Fruit fly (Drosophila melanogaster) whole organism, embryonic: Measurements from ENCODE around the gene 5-HT2B.

ENCODE experiments used
- Bdp1 ChIP-seq: fragments of 200-800 bp; sonication (Bioruptor generic); optimal IDR thresholded peaks from 3 replicates; lab custom pipeline; 2016; ENCODE audit warnings: missing biosample characterization, missing genetic modification characterization
- CG10431 ChIP-seq: fragments of 200-800 bp; sonication (Bioruptor generic); optimal IDR thresholded peaks from 3 replicates; lab custom pipeline; 2018; ENCODE audit warnings: missing biosample characterization, mild to moderate bottlenecking, missing genetic modification characterization
- CG10654 ChIP-seq: fragments of 200-800 bp; sonication (Bioruptor generic); optimal IDR thresholded peaks from 2 replicates; lab custom pipeline; 2016; ENCODE audit warnings: missing biosample characterization, missing genetic modification characterization
- CG12104 ChIP-seq: fragments of 200-800 bp; sonication (Bioruptor generic); optimal IDR thresholded peaks from 3 replicates; lab custom pipeline; 2016; ENCODE audit warnings: missing biosample characterization, missing genetic modification characterization
- CG12659 ChIP-seq: fragments of 200-800 bp; sonication (Bioruptor generic); optimal IDR thresholded peaks from 3 replicates; lab custom pipeline; 2017; ENCODE audit warnings: mild to moderate bottlenecking, missing biosample characterization, missing genetic modification reagents, missing genetic modification characterization
- CG12769 ChIP-seq: fragments of 200-800 bp; sonication (Bioruptor generic); optimal IDR thresholded peaks from 2 replicates; lab custom pipeline; 2019; ENCODE audit warnings: missing biosample characterization, mild to moderate bottlenecking, missing genetic modification characterization, moderate library complexity
- CG13123 ChIP-seq: fragments of 200-800 bp; sonication (Bioruptor generic); optimal IDR thresholded peaks from 2 replicates; lab custom pipeline; 2016; ENCODE audit warnings: missing biosample characterization, missing genetic modification characterization
- CG13296 ChIP-seq: fragments of 200-800 bp; sonication (Bioruptor generic); optimal IDR thresholded peaks from 3 replicates; lab custom pipeline; 2018; ENCODE audit warnings: missing biosample characterization, mild to moderate bottlenecking, missing genetic modification characterization
- CG14965 ChIP-seq: fragments of 200-800 bp; sonication (Bioruptor generic); optimal IDR thresholded peaks from 2 replicates; lab custom pipeline; 2016; ENCODE audit warnings: missing biosample characterization, missing genetic modification characterization, borderline replicate concordance
- CG15011 ChIP-seq: fragments of 200-800 bp; sonication (Bioruptor generic); optimal IDR thresholded peaks from 3 replicates; lab custom pipeline; 2018; ENCODE audit warnings: missing biosample characterization, mild to moderate bottlenecking, missing genetic modification characterization
- CG16779 ChIP-seq: fragments of 200-800 bp; sonication (Bioruptor generic); IDR thresholded peaks from 2 replicates; pipeline ENCODE4 v1.3.6; 2022; ENCODE audit warnings: missing biosample characterization, missing genetic modification characterization
- CG34376 ChIP-seq: fragments of 200-800 bp; sonication (Bioruptor generic); optimal IDR thresholded peaks from 2 replicates; lab custom pipeline; 2018; ENCODE audit warnings: missing biosample characterization, mild to moderate bottlenecking, missing genetic modification characterization
- CG7372 ChIP-seq: fragments of 200-800 bp; sonication (Bioruptor generic); IDR thresholded peaks from 2 replicates; pipeline ENCODE4 v1.3.6; 2022; ENCODE audit warnings: missing biosample characterization, missing genetic modification characterization
- CG7786 ChIP-seq: fragments of 200-800 bp; sonication (Bioruptor generic); optimal IDR thresholded peaks from 2 replicates; lab custom pipeline; 2016; ENCODE audit warnings: missing biosample characterization, missing genetic modification characterization
- CG9215 ChIP-seq: fragments of 200-800 bp; sonication (Bioruptor generic); IDR thresholded peaks from 2 replicates; pipeline ENCODE4 v1.3.6; 2022; ENCODE audit warnings: missing biosample characterization, missing genetic modification characterization
- CG9932 ChIP-seq: fragments of 200-800 bp; sonication (Bioruptor generic); IDR thresholded peaks from 2 replicates; pipeline ENCODE4 v1.3.6; 2022; ENCODE audit warnings: missing biosample characterization, missing genetic modification characterization
- Camta ChIP-seq: fragments of 200-800 bp; sonication (Bioruptor generic); optimal IDR thresholded peaks from 2 replicates; lab custom pipeline; 2016; ENCODE audit warnings: missing biosample characterization, missing genetic modification characterization
- ERR ChIP-seq: fragments of 200-800 bp; sonication (Bioruptor generic); optimal IDR thresholded peaks from 2 replicates; lab custom pipeline; 2016; ENCODE audit warnings: missing biosample characterization, missing genetic modification characterization
- Hmx ChIP-seq: fragments of 200-800 bp; sonication (Bioruptor generic); optimal IDR thresholded peaks from 2 replicates; lab custom pipeline; 2016; ENCODE audit warnings: missing biosample characterization, missing genetic modification characterization
- Lim3 ChIP-seq: fragments of 200-800 bp; sonication (Bioruptor generic); IDR thresholded peaks from 2 replicates; pipeline ENCODE4 v1.3.6; 2022; ENCODE audit warnings: missing biosample characterization, missing genetic modification characterization
- NC2α ChIP-seq: fragments of 200-800 bp; sonication (Bioruptor generic); optimal IDR thresholded peaks from 2 replicates; lab custom pipeline; 2016; ENCODE audit warnings: missing biosample characterization, missing genetic modification characterization
- Optix ChIP-seq: fragments of 200-800 bp; sonication (Bioruptor generic); IDR thresholded peaks from 3 replicates; pipeline ENCODE4 v1.3.6; 2022; ENCODE audit warnings: missing biosample characterization, missing genetic modification characterization
- Ravus ChIP-seq: fragments of 200-800 bp; sonication (Bioruptor generic); IDR thresholded peaks from 2 replicates; pipeline ENCODE4 v1.3.6; 2022; ENCODE audit warnings: missing biosample characterization, missing genetic modification characterization
- Scr ChIP-seq: fragments of 200-800 bp; sonication (Bioruptor generic); IDR thresholded peaks from 2 replicates; pipeline ENCODE4 v1.3.6; 2022; ENCODE audit warnings: missing biosample characterization, missing genetic modification characterization; ENCODE audit not compliant: partially characterized antibody
- Sin3A ChIP-seq: fragments of >200 bp; optimal IDR thresholded peaks from 2 replicates; lab custom pipeline; 2018
- Sox100B ChIP-seq: fragments of 200-800 bp; sonication (Bioruptor generic); optimal IDR thresholded peaks from 3 replicates; lab custom pipeline; 2018; ENCODE audit warnings: missing biosample characterization, mild to moderate bottlenecking, missing genetic modification characterization
- Spps ChIP-seq: fragments of 200-800 bp; sonication (Bioruptor generic); optimal IDR thresholded peaks from 2 replicates; lab custom pipeline; 2018; ENCODE audit warnings: missing biosample characterization, mild to moderate bottlenecking, missing genetic modification characterization
- TFAM ChIP-seq: fragments of 200-800 bp; sonication (Bioruptor generic); optimal IDR thresholded peaks from 2 replicates; lab custom pipeline; 2017; ENCODE audit warnings: missing biosample characterization, missing genetic modification characterization, inconsistent platforms
- Taf1 ChIP-seq: fragments of 200-800 bp; sonication (Bioruptor generic); IDR thresholded peaks from 2 replicates; pipeline ENCODE4 v1.3.6; 2022; ENCODE audit warnings: missing biosample characterization, missing genetic modification characterization
- bcd ChIP-seq: fragments of 200-800 bp; sonication (Bioruptor generic); optimal IDR thresholded peaks from 2 replicates; lab custom pipeline; 2017; ENCODE audit warnings: missing biosample characterization, mild to moderate bottlenecking, missing genetic modification characterization
- caup ChIP-seq: fragments of 200-800 bp; sonication (Bioruptor generic); optimal IDR thresholded peaks from 3 replicates; lab custom pipeline; 2017; ENCODE audit warnings: missing biosample characterization, mild to moderate bottlenecking, missing genetic modification characterization, moderate library complexity; ENCODE audit not compliant: severe bottlenecking
- disco-r ChIP-seq: fragments of 200-800 bp; sonication (Bioruptor generic); optimal IDR thresholded peaks from 2 replicates; lab custom pipeline; 2016; ENCODE audit warnings: missing biosample characterization, missing genetic modification characterization
- dm ChIP-seq: fragments of 200-800 bp; sonication (Bioruptor generic); optimal IDR thresholded peaks from 3 replicates; lab custom pipeline; 2016; ENCODE audit warnings: missing biosample characterization, missing genetic modification characterization
- dmrt11E ChIP-seq: fragments of 200-800 bp; sonication (Bioruptor generic); optimal IDR thresholded peaks from 3 replicates; lab custom pipeline; 2018; ENCODE audit warnings: missing biosample characterization, mild to moderate bottlenecking, missing genetic modification characterization, moderate library complexity
- fd64A ChIP-seq: fragments of 200-800 bp; sonication (Bioruptor generic); optimal IDR thresholded peaks from 3 replicates; lab custom pipeline; 2018; ENCODE audit warnings: missing biosample characterization, mild to moderate bottlenecking, missing genetic modification characterization
- fru ChIP-seq: fragments of >200 bp; optimal IDR thresholded peaks from 2 replicates; lab custom pipeline; 2017
- gsb-n ChIP-seq: fragments of 200-800 bp; sonication (Bioruptor generic); optimal IDR thresholded peaks from 3 replicates; lab custom pipeline; 2018; ENCODE audit warnings: missing biosample characterization, mild to moderate bottlenecking, missing genetic modification characterization
- her ChIP-seq: fragments of 200-800 bp; sonication (Bioruptor generic); optimal IDR thresholded peaks from 2 replicates; lab custom pipeline; 2016; ENCODE audit warnings: missing biosample characterization, missing genetic modification characterization
- inv ChIP-seq: fragments of 200-800 bp; sonication (Bioruptor generic); IDR thresholded peaks from 2 replicates; pipeline ENCODE4 v1.3.6; 2022; ENCODE audit warnings: missing biosample characterization, missing genetic modification characterization; ENCODE audit not compliant: partially characterized antibody
- knrl ChIP-seq: fragments of 200-800 bp; sonication (Bioruptor generic); IDR thresholded peaks from 3 replicates; pipeline ENCODE4 v1.3.6; 2022; ENCODE audit warnings: missing biosample characterization, missing genetic modification characterization; ENCODE audit not compliant: partially characterized antibody
- lab ChIP-seq: fragments of 200-800 bp; sonication (Bioruptor generic); optimal IDR thresholded peaks from 3 replicates; lab custom pipeline; 2017; ENCODE audit warnings: missing biosample characterization, missing genetic modification characterization, mild to moderate bottlenecking, moderate library complexity, missing genetic modification reagents
- mld ChIP-seq: fragments of 200-800 bp; sonication (Bioruptor generic); IDR thresholded peaks from 3 replicates; pipeline ENCODE4 v1.3.6; 2022; ENCODE audit warnings: missing biosample characterization, missing genetic modification characterization; ENCODE audit not compliant: partially characterized antibody
- nau ChIP-seq: fragments of 200-800 bp; sonication (Bioruptor generic); optimal IDR thresholded peaks from 3 replicates; lab custom pipeline; 2017; ENCODE audit warnings: missing biosample characterization, mild to moderate bottlenecking, missing genetic modification characterization, missing genetic modification reagents
- pan ChIP-seq, 4 experiments: fragments of >200 bp in 3 of 4; fragments of 200-800 bp in 1 of 4; sonication (Bioruptor generic) in 1 of 4; optimal IDR thresholded peaks in 3 of 4; IDR thresholded peaks in 1 of 4; 2 replicates each; pipeline versions ENCODE4 v1.3.6 to Lab custom; 2017 to 2022; ENCODE audit warnings: missing biosample characterization in 2 of 4, missing genetic modification characterization in 2 of 4, mixed read lengths in 1 of 4
- prd ChIP-seq, 3 experiments: fragments of >200 bp in 2 of 3; fragments of 200-800 bp in 1 of 3; sonication (Bioruptor generic) in 1 of 3; optimal IDR thresholded peaks in 2 of 3; IDR thresholded peaks in 1 of 3; 2 replicates in 2 of 3; 3 replicates in 1 of 3; pipeline versions ENCODE4 v1.3.6 to Lab custom; 2017 to 2022; ENCODE audit warnings: missing biosample characterization in 1 of 3, missing genetic modification characterization in 1 of 3
- repo ChIP-seq: fragments of 200-800 bp; sonication (Bioruptor generic); optimal IDR thresholded peaks from 2 replicates; lab custom pipeline; 2016; ENCODE audit warnings: missing biosample characterization, missing genetic modification characterization
- sc ChIP-seq, 3 experiments: fragments of >200 bp in 2 of 3; fragments of 200-800 bp in 1 of 3; sonication (Bioruptor generic) in 1 of 3; optimal IDR thresholded peaks; 2 replicates in 2 of 3; 3 replicates in 1 of 3; lab custom pipeline; 2017; ENCODE audit warnings: mild to moderate bottlenecking in 1 of 3, missing biosample characterization in 1 of 3, missing genetic modification characterization in 1 of 3, missing genetic modification reagents in 1 of 3
- slou ChIP-seq: fragments of 200-800 bp; sonication (Bioruptor generic); optimal IDR thresholded peaks from 3 replicates; lab custom pipeline; 2016; ENCODE audit warnings: missing biosample characterization, missing genetic modification characterization
- slp2 ChIP-seq: fragments of 200-800 bp; sonication (Bioruptor generic); optimal IDR thresholded peaks from 2 replicates; lab custom pipeline; 2016; ENCODE audit warnings: missing biosample characterization, missing genetic modification characterization

Gene 5-HT2B

DNA sequence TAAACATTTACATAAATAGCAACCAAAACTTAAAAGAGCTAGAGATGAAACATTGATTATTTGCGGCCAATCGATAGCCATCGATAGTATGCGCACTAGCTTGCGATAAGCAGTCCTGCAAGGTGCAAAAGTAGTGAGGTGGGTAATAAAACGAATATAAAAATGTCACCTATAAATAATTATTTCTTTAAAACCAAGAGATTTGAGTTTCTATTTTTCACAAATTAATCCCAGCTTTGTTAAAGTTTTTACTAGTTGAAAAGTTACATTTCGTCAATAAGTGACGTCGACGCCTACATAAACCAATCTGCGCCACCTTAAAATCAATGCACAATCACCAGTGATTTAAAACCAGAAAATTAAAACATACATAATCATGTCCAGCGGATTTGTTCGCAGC is 72.7 kb downstream of the 5-HT2B start, which contains the start of the genes Mkk4 and SLIRP2 (continued):
- peak; percentile 99 for TF ChIP-seq Camta (GFP tag; lab: Kevin White, UChicago)
- TF ChIP-seq bcd (GFP tag; lab: Kevin White, UChicago), result peak; percentile 99
- TF ChIP-seq sc (optimal IDR thresholded peaks at IDR 0.05; lab: Kevin White, UChicago), result no peak
- peak; percentile 98 for TF ChIP-seq sc (GFP tag; optimal IDR thresholded peaks at IDR 0.05; lab: Kevin White, UChicago)
- peak; percentile 97 for TF ChIP-seq CG13296
- peak; percentile 99 for TF ChIP-seq CG12659
- peak; percentile 98 for TF ChIP-seq gsb-n
- TF ChIP-seq fd64A (GFP tag; lab: Kevin White, UChicago), result peak; percentile 92
- peak; percentile 80 for TF ChIP-seq inv
- peak; percentile 96 for TF ChIP-seq Lim3 (GFP tag; lab: Robert Waterston, UW)
- TF ChIP-seq prd (optimal IDR thresholded peaks at IDR 0.05; lab: Kevin White, UChicago), result no peak
- peak; percentile 99 for TF ChIP-seq prd (GFP tag; IDR thresholded peaks at IDR 0.05; lab: Robert Waterston, UW)
- peak; percentile 96 for TF ChIP-seq her
- no peak for TF ChIP-seq pan (optimal IDR thresholded peaks at IDR 0.05; lab: Kevin White, UChicago)
- TF ChIP-seq pan (GFP tag; optimal IDR thresholded peaks at IDR 0.05 in 1 of 2, IDR thresholded peaks at IDR 0.05 in 1 of 2), result peak in 1 of 2 experiments; percentile 99
- TF ChIP-seq CG9215 (GFP tag; lab: Robert Waterston, UW), result peak; percentile 98
- TF ChIP-seq knrl (GFP tag; lab: Robert Waterston, UW), result peak; percentile 90
- peak; percentile 99 for TF ChIP-seq CG12104 (GFP tag; lab: Kevin White, UChicago)
- peak; percentile 96 for TF ChIP-seq nau
- TF ChIP-seq Bdp1, result peak; percentile 95
- TF ChIP-seq Sin3A (lab: Kevin White, UChicago), result peak; percentile 86
- TF ChIP-seq Spps (tag; lab: Kevin White, UChicago), result peak; percentile 98
- peak; percentile 98 for TF ChIP-seq NC2α (GFP tag; lab: Kevin White, UChicago)
- peak; percentile 99 for TF ChIP-seq caup (GFP tag; lab: Kevin White, UChicago)
- peak; percentile 98 for TF ChIP-seq CG34376 (GFP tag; lab: Kevin White, UChicago)
- TF ChIP-seq CG10431 (GFP tag; lab: Kevin White, UChicago), result peak; percentile 96
- TF ChIP-seq CG14965, result peak; percentile 89
- peak; percentile 97 for TF ChIP-seq CG12769 (tag; lab: Kevin White, UChicago)
- TF ChIP-seq mld (GFP tag; lab: Robert Waterston, UW), result peak; percentile 80
- TF ChIP-seq CG10654 (GFP tag; lab: Kevin White, UChicago), result peak; percentile 99
- TF ChIP-seq CG13123, result peak; percentile 98
- TF ChIP-seq repo (GFP tag; lab: Kevin White, UChicago), result peak; percentile 98
- peak; percentile 98 for TF ChIP-seq dm (GFP tag; lab: Kevin White, UChicago)
- TF ChIP-seq Ravus, result peak; percentile 97
- TF ChIP-seq fru (lab: Kevin White, UChicago), result no peak
- peak; percentile 99 for TF ChIP-seq CG9932
- TF ChIP-seq lab, result peak; percentile 99
- TF ChIP-seq TFAM (GFP tag; lab: Kevin White, UChicago), result peak; percentile 93
- TF ChIP-seq CG16779 (GFP tag; lab: Robert Waterston, UW), result peak; percentile 97
- peak; percentile 98 for TF ChIP-seq slou (GFP tag; lab: Kevin White, UChicago)
- peak; percentile 99 for TF ChIP-seq CG7372 (GFP tag; lab: Robert Waterston, UW)
- peak; percentile 98 for TF ChIP-seq disco-r
- TF ChIP-seq ERR (GFP tag; lab: Kevin White, UChicago), result peak; percentile 94
- peak; percentile 87 for TF ChIP-seq Scr (GFP tag; lab: Robert Waterston, UW)
- peak; percentile 97 for TF ChIP-seq Sox100B (GFP tag; lab: Kevin White, UChicago)
- peak; percentile 99 for TF ChIP-seq dmrt11E (tag; lab: Kevin White, UChicago)
- peak; percentile 98 for TF ChIP-seq Hmx (GFP tag; lab: Kevin White, UChicago)
- TF ChIP-seq Optix (GFP tag; lab: Robert Waterston, UW), result peak; percentile 99
- peak; percentile 99 for TF ChIP-seq slp2 (GFP tag; lab: Kevin White, UChicago)
- peak; percentile 98 for TF ChIP-seq Taf1 (GFP tag; lab: Robert Waterston, UW)
- TF ChIP-seq CG15011 (GFP tag; lab: Kevin White, UChicago), result peak; percentile 98
- peak; percentile 99 for TF ChIP-seq CG7786 (GFP tag; lab: Kevin White, UChicago)
